Worm (Caenorhabditis elegans) whole organism, L4 larva: ENCODE measurements around the gene mrpl-53.

Experiments used
- F44E2.7 ChIP-seq: fragments of 200-800 bp; sonication (Bioruptor generic); IDR thresholded peaks from 2 replicates; pipeline ENCODE4 v2.1.2; 2022; ENCODE audit warnings: missing genetic modification characterization, missing compliant biosample characterization
- T20F7.1 ChIP-seq: fragments of 200-800 bp; sonication (Bioruptor generic); optimal IDR thresholded peaks from 2 replicates; lab custom pipeline; 2018; ENCODE audit warnings: mild to moderate bottlenecking, missing genetic modification characterization, missing compliant biosample characterization
- T26A8.4 ChIP-seq: fragments of 200-800 bp; sonication (Bioruptor generic); IDR thresholded peaks from 2 replicates; pipeline ENCODE4 v1.3.6; 2022; ENCODE audit warnings: missing genetic modification characterization, missing compliant biosample characterization
- Y75B8A.6 ChIP-seq: fragments of 200-800 bp; sonication (Bioruptor generic); IDR thresholded peaks from 2 replicates; pipeline ENCODE4 v1.3.6; 2022; ENCODE audit warnings: missing genetic modification reagents, missing genetic modification characterization, missing compliant biosample characterization
- ZK546.5 ChIP-seq, 2 experiments: sonication (generic microtip); optimal IDR thresholded peaks; 2 replicates each; lab custom pipeline; 2017; ENCODE audit warnings: missing biosample characterization in 2 of 2, missing genetic modification characterization in 2 of 2
- aly-2 ChIP-seq: sonication (generic microtip); optimal IDR thresholded peaks from 2 replicates; lab custom pipeline; 2018; ENCODE audit warnings: missing biosample characterization, missing genetic modification characterization
- arid-1 ChIP-seq: fragments of 200-800 bp; sonication (Bioruptor generic); conservative IDR thresholded peaks from 2 replicates; pipeline ENCODE4 v1.3.6; 2022; ENCODE audit warnings: missing genetic modification reagents, missing genetic modification characterization, missing compliant biosample characterization
- attf-4 ChIP-seq: sonication (generic microtip); optimal IDR thresholded peaks from 3 replicates; lab custom pipeline; 2017; ENCODE audit warnings: missing biosample characterization, missing genetic modification characterization
- ceh-20 ChIP-seq: fragments of 200-800 bp; sonication (Bioruptor generic); IDR thresholded peaks from 2 replicates; pipeline ENCODE4 v1.3.6; 2022; ENCODE audit warnings: missing genetic modification reagents, missing genetic modification characterization, missing compliant biosample characterization
- ceh-28 ChIP-seq: fragments of 150-350 bp; optimal IDR thresholded peaks from 2 replicates; lab custom pipeline; 2014; ENCODE audit warnings: missing biosample characterization, missing genetic modification reagents, missing genetic modification characterization
- ceh-44 ChIP-seq: fragments of 200-800 bp; sonication (Bioruptor generic); IDR thresholded peaks from 2 replicates; pipeline ENCODE4 v1.3.6; 2022; ENCODE audit warnings: missing genetic modification reagents, missing genetic modification characterization, missing compliant biosample characterization
- ceh-62 ChIP-seq: sonication (generic microtip); optimal IDR thresholded peaks from 2 replicates; lab custom pipeline; 2017; ENCODE audit warnings: missing biosample characterization, missing genetic modification characterization
- ceh-82 ChIP-seq: sonication (generic microtip); optimal IDR thresholded peaks from 2 replicates; lab custom pipeline; 2017; ENCODE audit warnings: missing biosample characterization, missing genetic modification characterization
- daf-16 ChIP-seq, 3 experiments: sonication (generic microtip); optimal IDR thresholded peaks; 2 replicates each; lab custom pipeline; 2016 to 2017; ENCODE audit warnings: missing genetic modification characterization in 3 of 3, missing genetic modification reagents in 3 of 3, mild to moderate bottlenecking in 2 of 3, missing compliant biosample characterization in 2 of 3, missing biosample characterization in 1 of 3, moderate library complexity in 1 of 3
- daf-8 ChIP-seq: fragments of 200-800 bp; sonication (Bioruptor generic); IDR thresholded peaks from 2 replicates; pipeline ENCODE4 v1.3.6; 2022; ENCODE audit warnings: missing genetic modification characterization, missing compliant biosample characterization
- duxl-1 ChIP-seq: sonication (generic microtip); optimal IDR thresholded peaks from 2 replicates; lab custom pipeline; 2016; ENCODE audit warnings: mild to moderate bottlenecking, missing genetic modification characterization, moderate library complexity, missing compliant biosample characterization; ENCODE audit not compliant: poor library complexity
- egl-27 ChIP-seq: sonication (generic microtip); optimal IDR thresholded peaks from 3 replicates; lab custom pipeline; 2017; ENCODE audit warnings: missing biosample characterization, missing genetic modification reagents, missing genetic modification characterization
- hif-1 ChIP-seq, 2 experiments: sonication (generic microtip); optimal IDR thresholded peaks; 2 replicates each; lab custom pipeline; 2016 to 2017; ENCODE audit warnings: missing compliant biosample characterization in 2 of 2, missing genetic modification characterization in 2 of 2, missing genetic modification reagents in 2 of 2, missing genotype in 2 of 2, mild to moderate bottlenecking in 1 of 2
- hlh-11 ChIP-seq: fragments of 200-800 bp; sonication (Bioruptor generic); optimal IDR thresholded peaks from 2 replicates; lab custom pipeline; 2018; ENCODE audit warnings: mild to moderate bottlenecking, missing genetic modification characterization, missing compliant biosample characterization
- hmg-1.1 ChIP-seq: fragments of 200-800 bp; sonication (Bioruptor generic); IDR thresholded peaks from 2 replicates; pipeline ENCODE4 v1.3.6; 2022; ENCODE audit warnings: missing genetic modification reagents, missing genetic modification characterization, missing compliant biosample characterization
- jun-1 ChIP-seq: fragments of 150-350 bp; optimal IDR thresholded peaks from 2 replicates; lab custom pipeline; 2014; ENCODE audit warnings: missing biosample characterization, missing genetic modification reagents, missing genetic modification characterization
- lin-13 ChIP-seq: fragments of 150-350 bp; optimal IDR thresholded peaks from 2 replicates; lab custom pipeline; 2014; ENCODE audit warnings: missing biosample characterization, missing genetic modification reagents, missing genetic modification characterization
- lin-15B ChIP-seq: fragments of 150-350 bp; sonication (generic microtip); optimal IDR thresholded peaks from 3 replicates; lab custom pipeline; 2014; ENCODE audit warnings: missing biosample characterization, missing genetic modification characterization
- lin-29 ChIP-seq: fragments of 200-800 bp; sonication (Bioruptor generic); IDR thresholded peaks from 2 replicates; pipeline ENCODE4 v1.3.6; 2022; ENCODE audit warnings: missing genetic modification reagents, missing genetic modification characterization, missing compliant biosample characterization
- lin-38 ChIP-seq: fragments of 200-800 bp; sonication (Bioruptor generic); IDR thresholded peaks from 2 replicates; pipeline ENCODE4 v1.3.6; 2022; ENCODE audit warnings: missing genetic modification reagents, missing genetic modification characterization, missing compliant biosample characterization
- lin-39 ChIP-seq: fragments of 150-350 bp; optimal IDR thresholded peaks from 2 replicates; lab custom pipeline; 2014; ENCODE audit warnings: missing biosample characterization, missing genetic modification reagents, missing genetic modification characterization
- lsy-2 ChIP-seq, 2 experiments: fragments of 150-350 bp in 1 of 2; sonication (generic microtip) in 1 of 2; optimal IDR thresholded peaks; 2 replicates each; lab custom pipeline; 2014 to 2017; ENCODE audit warnings: missing biosample characterization in 2 of 2, missing genetic modification characterization in 2 of 2
- mdl-1 ChIP-seq, 2 experiments: fragments of 150-350 bp in 1 of 2; sonication (generic microtip) in 1 of 2; optimal IDR thresholded peaks; 2 replicates each; lab custom pipeline; 2014 to 2017; ENCODE audit warnings: missing biosample characterization in 2 of 2, missing genetic modification characterization in 2 of 2
- mes-2 ChIP-seq: sonication (generic microtip); optimal IDR thresholded peaks from 2 replicates; lab custom pipeline; 2016; ENCODE audit warnings: missing genotype, mild to moderate bottlenecking, missing genetic modification characterization, missing compliant biosample characterization; ENCODE audit not compliant: poor library complexity, severe bottlenecking
- mxl-3 ChIP-seq: fragments of 200-800 bp; sonication (Bioruptor generic); optimal IDR thresholded peaks from 2 replicates; lab custom pipeline; 2018; ENCODE audit warnings: mild to moderate bottlenecking, missing genetic modification characterization, missing compliant biosample characterization
- nhr-102 ChIP-seq: sonication (generic microtip); optimal IDR thresholded peaks from 2 replicates; lab custom pipeline; 2016; ENCODE audit warnings: mild to moderate bottlenecking, missing genetic modification characterization, moderate library complexity, missing compliant biosample characterization
- nhr-111 ChIP-seq: fragments of 200-800 bp; sonication (Bioruptor generic); optimal IDR thresholded peaks from 2 replicates; lab custom pipeline; 2018; ENCODE audit warnings: mild to moderate bottlenecking, missing genetic modification characterization, missing compliant biosample characterization
- nhr-28 ChIP-seq: fragments of 150-350 bp; optimal IDR thresholded peaks from 2 replicates; lab custom pipeline; 2014; ENCODE audit warnings: missing biosample characterization, missing genetic modification characterization
- nhr-41 ChIP-seq: fragments of 200-800 bp; sonication (Bioruptor generic); IDR thresholded peaks from 2 replicates; pipeline ENCODE4 v1.3.6; 2022; ENCODE audit warnings: missing genetic modification reagents, missing genetic modification characterization, missing compliant biosample characterization
- nhr-42 ChIP-seq: fragments of 200-800 bp; sonication (Bioruptor generic); IDR thresholded peaks from 2 replicates; pipeline ENCODE4 v1.3.6; 2022; ENCODE audit warnings: missing genetic modification characterization, missing compliant biosample characterization
- nhr-48 ChIP-seq: sonication (generic microtip); optimal IDR thresholded peaks from 2 replicates; lab custom pipeline; 2016; ENCODE audit warnings: mild to moderate bottlenecking, missing genetic modification characterization, missing compliant biosample characterization
- pha-4 ChIP-seq, 2 experiments: fragments of 150-350 bp in 1 of 2; fragments of 200-800 bp in 1 of 2; sonication (Bioruptor generic) in 1 of 2; IDR thresholded peaks in 1 of 2; optimal IDR thresholded peaks in 1 of 2; 2 replicates each; pipeline versions ENCODE4 v1.3.6 to Lab custom; 2014 to 2022; ENCODE audit warnings: missing genetic modification characterization in 2 of 2, missing genetic modification reagents in 2 of 2, missing biosample characterization in 1 of 2, missing compliant biosample characterization in 1 of 2
- saeg-2 ChIP-seq: fragments of 200-800 bp; sonication (Bioruptor generic); IDR thresholded peaks from 2 replicates; pipeline ENCODE4 v1.3.6; 2022; ENCODE audit warnings: missing genetic modification reagents, missing genetic modification characterization, missing compliant biosample characterization
- sdz-12 ChIP-seq: fragments of 200-800 bp; sonication (Bioruptor generic); optimal IDR thresholded peaks from 2 replicates; lab custom pipeline; 2018; ENCODE audit warnings: mild to moderate bottlenecking, missing genetic modification characterization, missing compliant biosample characterization
- skn-1 ChIP-seq: fragments of 150-350 bp; optimal IDR thresholded peaks from 2 replicates; lab custom pipeline; 2014; ENCODE audit warnings: missing biosample characterization, missing genetic modification characterization
- spr-1 ChIP-seq: sonication (generic microtip); optimal IDR thresholded peaks from 2 replicates; lab custom pipeline; 2016; ENCODE audit warnings: mild to moderate bottlenecking, missing genetic modification characterization, missing compliant biosample characterization
- tag-97 ChIP-seq: fragments of 200-800 bp; sonication (Bioruptor generic); IDR thresholded peaks from 2 replicates; pipeline ENCODE4 v1.3.6; 2022; ENCODE audit warnings: missing genetic modification characterization, missing compliant biosample characterization
- unc-130 ChIP-seq: sonication (generic microtip); optimal IDR thresholded peaks from 2 replicates; lab custom pipeline; 2016; ENCODE audit warnings: missing genetic modification reagents, missing genetic modification characterization, missing compliant biosample characterization
- unc-39 ChIP-seq: sonication (generic microtip); optimal IDR thresholded peaks from 2 replicates; lab custom pipeline; 2017; ENCODE audit warnings: missing biosample characterization, missing genetic modification characterization
- unc-62 ChIP-seq, 3 experiments: fragments of 150-350 bp in 1 of 3; sonication (generic microtip); optimal IDR thresholded peaks in 2 of 3; peaks in 1 of 3; 1 replicate in 1 of 3; 2 replicates in 2 of 3; lab custom pipeline; 2014 to 2017; ENCODE audit warnings: missing biosample characterization in 3 of 3, missing genetic modification characterization in 3 of 3, missing genetic modification reagents in 3 of 3, missing genotype in 1 of 3
- vab-7 ChIP-seq: fragments of 200-800 bp; sonication (Bioruptor generic); IDR thresholded peaks from 2 replicates; pipeline ENCODE4 v1.3.6; 2022; ENCODE audit warnings: missing genetic modification reagents, missing genetic modification characterization, missing compliant biosample characterization
- zag-1 ChIP-seq: fragments of 150-350 bp; optimal IDR thresholded peaks from 2 replicates; lab custom pipeline; 2014; ENCODE audit warnings: missing biosample characterization, missing genetic modification characterization
- zfp-3 ChIP-seq: fragments of 200-800 bp; sonication (Bioruptor generic); conservative IDR thresholded peaks from 2 replicates; pipeline ENCODE4 v1.3.6; 2022; ENCODE audit warnings: missing genetic modification reagents, missing genetic modification characterization, missing compliant biosample characterization
- zip-2 ChIP-seq: fragments of 150-350 bp; optimal IDR thresholded peaks from 2 replicates; lab custom pipeline; 2014; ENCODE audit warnings: missing biosample characterization, missing genetic modification characterization
- ztf-11 ChIP-seq: fragments of 150-350 bp; optimal IDR thresholded peaks from 2 replicates; lab custom pipeline; 2014; ENCODE audit warnings: missing biosample characterization, missing genetic modification characterization

The mrpl-53 gene

DNA sequence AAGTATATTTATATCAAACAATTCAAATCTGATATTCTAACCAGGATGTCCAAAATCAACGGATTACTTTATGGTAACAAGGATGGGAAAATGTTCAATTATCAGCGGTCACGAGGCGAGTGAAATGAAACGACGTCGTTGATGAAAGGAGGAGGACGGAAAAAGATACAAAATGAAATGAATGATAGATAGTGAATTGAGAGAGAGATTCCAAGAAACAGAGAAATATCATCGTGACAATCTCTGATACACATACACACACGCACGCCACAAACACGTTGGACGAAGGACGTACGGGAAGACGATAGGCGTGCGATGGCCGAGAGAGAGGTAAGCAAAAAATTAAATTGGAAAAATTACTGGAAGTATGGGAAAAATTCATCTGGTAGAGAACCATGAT is 3.6 kb downstream of the mrpl-53 start (continued):
- TF ChIP-seq duxl-1 (tag; lab: Kevin White, UChicago) (no peak), pha-4 (GFP tag; IDR thresholded peaks at IDR 0.05; lab: Robert Waterston, UW) (no peak), pha-4 (tag; optimal IDR thresholded peaks at IDR 0.05; lab: Kevin White, UChicago) (no peak), unc-39 (tag; lab: Kevin White, UChicago) (no peak), aly-2 (tag; lab: Kevin White, UChicago) (no peak), arid-1 (GFP tag; lab: Robert Waterston, UW) (no peak), nhr-41 (GFP tag; lab: Robert Waterston, UW) (no peak), unc-130 (no peak), zip-2 (tag; lab: Kevin White, UChicago) (no peak), mdl-1 (tag; optimal IDR thresholded peaks at IDR 0.05; lab: Kevin White, UChicago) (peak; percentile 50 to 96), nhr-48 (tag; lab: Kevin White, UChicago) (peak; percentile 90), daf-16 (GFP tag; optimal IDR thresholded peaks at IDR 0.05; lab: Kevin White, UChicago) (no peak), daf-16 (tag; optimal IDR thresholded peaks at IDR 0.05; lab: Kevin White, UChicago) (peak; percentile 82), ceh-44 (no peak), ZK546.5 (tag; optimal IDR thresholded peaks at IDR 0.05; lab: Kevin White, UChicago) (no peak), lin-38 (GFP tag; lab: Robert Waterston, UW) (peak; percentile 20; the same call in 1 of the 2 replicates), jun-1 (tag; lab: Kevin White, UChicago) (no peak), daf-8 (GFP tag; lab: Robert Waterston, UW) (no peak), ceh-20 (GFP tag; lab: Robert Waterston, UW) (0 out of 2 replicates have a peak, but pooled peaks have one; percentile 47), tag-97 (GFP tag; lab: Robert Waterston, UW) (no peak), nhr-111 (GFP tag; lab: Kevin White, UChicago) (no peak), hif-1 (tag; optimal IDR thresholded peaks at IDR 0.05; lab: Kevin White, UChicago) (peak in 1 of 2 experiments; percentile 37), hlh-11 (tag; lab: Kevin White, UChicago) (peak; percentile 88), saeg-2 (GFP tag; lab: Robert Waterston, UW) (0 out of 2 replicates have a peak, but pooled peaks have one; percentile 18), zag-1 (no peak), T20F7.1 (no peak), lin-39 (tag; lab: Kevin White, UChicago) (no peak), skn-1 (tag; lab: Kevin White, UChicago) (no peak), nhr-42 (no peak), unc-62 (GFP tag; optimal IDR thresholded peaks at IDR 0.05 in 1 of 2; lab: Kevin White, UChicago) (peak in 1 of 2 experiments; percentile 100), unc-62 (tag; optimal IDR thresholded peaks at IDR 0.05; lab: Kevin White, UChicago) (no peak), ztf-11 (tag; lab: Kevin White, UChicago) (no peak), ceh-28 (tag; lab: Kevin White, UChicago) (no peak), nhr-102 (tag; lab: Kevin White, UChicago) (peak; percentile 49), vab-7 (no peak), lin-29 (GFP tag; lab: Robert Waterston, UW) (no peak), ceh-62 (tag; lab: Kevin White, UChicago) (no peak), F44E2.7 (no peak), T26A8.4 (GFP tag; lab: Robert Waterston, UW) (no peak), spr-1 (tag; lab: Kevin White, UChicago) (no peak), sdz-12 (no peak), mes-2 (tag; lab: Kevin White, UChicago) (peak; percentile 0), nhr-28 (tag; lab: Kevin White, UChicago) (peak; percentile 91), Y75B8A.6 (no peak), attf-4 (no peak), lsy-2 (tag; optimal IDR thresholded peaks at IDR 0.05; lab: Kevin White, UChicago) (peak in 1 of 2 experiments; percentile 60), ceh-82 (tag; lab: Kevin White, UChicago) (no peak), hmg-1.1 (no peak), lin-15B (tag; lab: Kevin White, UChicago) (no peak), mxl-3 (GFP tag; lab: Kevin White, UChicago) (peak; percentile 100), lin-13 (GFP tag; lab: Kevin White, UChicago) (peak; percentile 35), egl-27 (tag; lab: Kevin White, UChicago) (no peak), zfp-3 (GFP tag; lab: Robert Waterston, UW) (no peak)
